Fruit fly (Drosophila melanogaster): ENCODE data around the gene CG42834.

The CG42834 gene

DNA sequence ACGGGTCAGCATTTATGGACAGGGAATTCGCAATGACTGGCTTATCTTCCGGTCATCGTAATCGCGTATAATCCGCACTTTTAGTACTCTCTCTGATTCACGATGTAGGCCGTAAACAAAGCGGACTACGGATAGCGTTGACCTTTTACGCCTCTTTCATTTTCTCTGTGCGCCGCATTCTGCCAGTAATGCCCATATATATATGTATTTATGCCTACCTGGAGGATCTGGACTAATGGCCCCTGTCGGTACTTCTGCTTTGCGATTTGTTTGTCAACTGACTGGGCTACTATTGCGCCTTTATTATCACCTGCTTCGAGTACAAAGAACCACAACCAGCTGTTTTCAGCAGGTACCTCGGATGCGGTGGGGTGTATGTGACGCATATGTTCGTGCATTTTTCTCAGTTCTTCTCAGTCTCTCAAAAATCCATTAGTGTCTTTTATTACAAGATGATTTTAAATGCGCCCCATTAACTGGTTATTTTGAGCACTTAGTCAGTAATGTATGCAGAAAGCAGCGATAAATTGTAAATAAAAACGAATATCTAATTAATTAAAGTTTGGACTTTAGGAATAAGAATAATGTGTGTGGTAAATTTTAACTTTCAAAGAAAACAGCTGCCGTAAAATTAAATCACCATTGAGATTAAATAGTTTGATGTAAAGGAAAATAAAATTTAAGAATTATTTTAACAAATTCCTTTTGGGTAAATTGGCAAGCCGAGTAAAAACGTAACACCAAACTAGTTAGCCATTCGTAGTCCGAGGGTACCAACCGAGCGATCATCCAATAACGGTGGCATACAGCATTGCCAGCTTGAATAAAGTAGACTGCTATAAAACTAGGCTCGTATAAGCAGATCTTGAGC, 24.0 kb upstream of the CG42834 start, which contains the start of gene CREG:
Gene CREG (minus strand): TSS at position 323 of the 871 bp plus-strand sequence.
- TF ChIP-seq Mio (GFP tag; optimal IDR thresholded peaks at IDR 0.05) (no peak), psq (GFP tag; optimal IDR thresholded peaks at IDR 0.05) (peak; percentile 43), Rel (GFP tag; optimal IDR thresholded peaks at IDR 0.05) (no peak), Rel (tag; optimal IDR thresholded peaks at IDR 0.05) (peak; percentile 34), GATAd (GFP tag; optimal IDR thresholded peaks at IDR 0.05) (no peak), Jra (GFP tag; optimal IDR thresholded peaks at IDR 0.05) (peak; percentile 42), rgr (GFP tag; optimal IDR thresholded peaks at IDR 0.05) (peak; percentile 32), Abd-B (GFP tag; optimal IDR thresholded peaks at IDR 0.05) (no peak), woc (GFP tag; optimal IDR thresholded peaks at IDR 0.05) (peak; percentile 70), Dfd (GFP tag; optimal IDR thresholded peaks at IDR 0.05) (peak; percentile 0), pan (optimal IDR thresholded peaks at IDR 0.05) (peak; percentile 79), OdsH (GFP tag; optimal IDR thresholded peaks at IDR 0.05) (peak; percentile 4), h (GFP tag; optimal IDR thresholded peaks at IDR 0.05) (no peak), jim (GFP tag; optimal IDR thresholded peaks at IDR 0.05) (no peak), foxo (GFP tag; optimal IDR thresholded peaks at IDR 0.05) (peak in 1 of 2 experiments; percentile 48), br (GFP tag; optimal IDR thresholded peaks at IDR 0.05) (peak; percentile 5), Sp1 (GFP tag; optimal IDR thresholded peaks at IDR 0.05) (peak; percentile 34), ey (GFP tag; optimal IDR thresholded peaks at IDR 0.05) (peak; percentile 32), lola (GFP tag; optimal IDR thresholded peaks at IDR 0.05) (no peak), Dif (GFP tag; optimal IDR thresholded peaks at IDR 0.05; ENCODE audit: partially characterized antibody) (no peak), N (GFP tag; optimal IDR thresholded peaks at IDR 0.05) (no peak), dmrt93B (GFP tag; optimal IDR thresholded peaks at IDR 0.05) (peak; percentile 37), HLH106 (tag; optimal IDR thresholded peaks at IDR 0.05) (peak; percentile 15), Vsx2 (GFP tag; optimal IDR thresholded peaks at IDR 0.05; ENCODE audit: partially characterized antibody) (no peak), tai (GFP tag; optimal IDR thresholded peaks at IDR 0.05) (peak; percentile 19), Hr78 (GFP tag; optimal IDR thresholded peaks at IDR 0.05) (no peak), Hr83 (GFP tag; optimal IDR thresholded peaks at IDR 0.05; ENCODE audit: poor library complexity, severe bottlenecking) (peak; percentile 66), fru (GFP tag; optimal IDR thresholded peaks at IDR 0.05) (peak; percentile 39), dl (GFP tag; optimal IDR thresholded peaks at IDR 0.05; ENCODE audit: insufficient read depth in 1 of 2, partially characterized antibody in 2 of 2) (no peak)

DNA sequence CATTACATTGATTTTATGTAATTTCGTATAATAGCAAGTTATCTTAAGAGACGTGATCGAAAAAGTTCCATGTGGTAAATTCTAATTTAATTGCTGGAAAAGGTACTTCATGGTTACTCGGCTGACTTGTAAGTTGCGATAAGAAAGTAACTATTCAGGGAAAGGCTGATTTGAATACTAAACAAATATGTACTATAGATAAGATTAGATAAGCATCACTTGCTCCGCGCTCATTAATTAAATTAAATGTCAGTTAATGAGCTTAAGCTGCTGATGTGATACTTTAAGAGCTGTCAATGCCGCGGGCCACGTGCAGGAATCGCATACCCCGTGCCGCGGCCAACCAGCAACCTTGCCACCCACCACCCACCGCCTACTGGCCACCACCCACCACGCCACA, 18.5 kb upstream of the CG42834 start:
- TF ChIP-seq Jra (GFP tag; optimal IDR thresholded peaks at IDR 0.05) (no peak), sv (GFP tag; optimal IDR thresholded peaks at IDR 0.05) (no peak)

DNA sequence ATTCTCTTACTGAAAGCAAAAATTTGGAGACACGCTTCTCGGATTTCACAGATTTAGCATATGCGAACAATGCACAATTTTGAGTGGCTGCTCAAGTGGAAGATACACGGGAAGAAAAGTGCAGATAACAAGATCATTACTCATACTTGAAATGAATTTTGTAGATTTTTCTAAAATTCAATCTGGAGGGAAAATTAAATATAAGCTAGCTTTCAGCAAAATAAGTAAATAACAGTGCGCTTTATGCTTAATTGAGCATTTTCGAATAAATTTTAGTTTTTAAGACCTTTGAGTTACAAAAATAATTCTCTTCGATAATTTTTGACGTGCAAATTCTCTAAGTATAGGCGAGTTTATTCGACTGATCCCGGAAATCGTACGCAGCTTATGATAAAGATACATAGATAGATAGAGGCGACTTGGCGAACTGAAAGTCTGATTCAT, 17.9 kb upstream of the CG42834 start:
- TF ChIP-seq Sp1 (GFP tag; optimal IDR thresholded peaks at IDR 0.05) (peak; percentile 58), psq (GFP tag; optimal IDR thresholded peaks at IDR 0.05) (no peak), rgr (GFP tag; optimal IDR thresholded peaks at IDR 0.05) (peak; percentile 42), fru (GFP tag; optimal IDR thresholded peaks at IDR 0.05) (peak; percentile 63), br (GFP tag; optimal IDR thresholded peaks at IDR 0.05) (peak; percentile 54), HLH106 (tag; optimal IDR thresholded peaks at IDR 0.05) (peak; percentile 71), woc (GFP tag; optimal IDR thresholded peaks at IDR 0.05) (peak; percentile 32), ey (GFP tag; optimal IDR thresholded peaks at IDR 0.05) (peak; percentile 46), OdsH (GFP tag; optimal IDR thresholded peaks at IDR 0.05) (peak; percentile 56), dmrt93B (GFP tag; optimal IDR thresholded peaks at IDR 0.05) (peak; percentile 29), Hr83 (GFP tag; optimal IDR thresholded peaks at IDR 0.05; ENCODE audit: poor library complexity, severe bottlenecking) (no peak), sage (GFP tag; optimal IDR thresholded peaks at IDR 0.05) (no peak), tai (GFP tag; optimal IDR thresholded peaks at IDR 0.05) (no peak), Dfd (GFP tag; optimal IDR thresholded peaks at IDR 0.05) (no peak), CG32264 (GFP tag; optimal IDR thresholded peaks at IDR 0.05) (peak; percentile 43), Hnf4 (GFP tag; optimal IDR thresholded peaks at IDR 0.05) (peak; percentile 29), foxo (GFP tag; optimal IDR thresholded peaks at IDR 0.05) (peak in 1 of 2 experiments; percentile 73), CG9705 (GFP tag; optimal IDR thresholded peaks at IDR 0.05) (peak; percentile 43), h (GFP tag; optimal IDR thresholded peaks at IDR 0.05) (peak; percentile 76), Jra (GFP tag; optimal IDR thresholded peaks at IDR 0.05) (no peak)
